Worm (Caenorhabditis elegans): ENCODE results near the gene T22B7.22.
A peak's percentile ranks its signal among the peaks of the same experiment; 100 is the strongest.

ce11 chrX:5645606-5646005 is 14.2 kb upstream of the T22B7.22 start:
- TF ChIP-seq sptf-1 (tag; optimal IDR thresholded peaks at IDR 0.05): no peak
- no peak for TF ChIP-seq snpc-4 (tag; optimal IDR thresholded peaks at IDR 0.05)
- TF ChIP-seq nhr-76 (tag; optimal IDR thresholded peaks at IDR 0.05): no peak
- no peak for TF ChIP-seq lin-32 (GFP tag; optimal IDR thresholded peaks at IDR 0.05)
- no peak for TF ChIP-seq ham-2 (GFP tag; optimal IDR thresholded peaks at IDR 0.05)
- no peak for TF ChIP-seq lsy-2 (tag; optimal IDR thresholded peaks at IDR 0.05)
- TF ChIP-seq elt-3 (tag; optimal IDR thresholded peaks at IDR 0.05): peak; percentile 24
- TF ChIP-seq pha-4 (tag; optimal IDR thresholded peaks at IDR 0.05): no peak
- no peak for TF ChIP-seq ceh-43 (GFP tag; optimal IDR thresholded peaks at IDR 0.05)

Data from whole organism, mixed stage, embryonic.